Worm (Caenorhabditis elegans) whole organism, midembryonic: ENCODE results near the gene frpr-8.

Source experiments
- T22C8.4 ChIP-seq: fragments of 200-800 bp; sonication (Bioruptor generic); IDR thresholded peaks from 2 replicates; pipeline ENCODE4 v1.3.6; 2022; ENCODE audit warnings: missing genetic modification characterization, missing compliant biosample characterization
- cog-1 ChIP-seq: sonication (generic microtip); optimal IDR thresholded peaks from 2 replicates; lab custom pipeline; 2016; ENCODE audit warnings: missing genetic modification characterization, missing compliant biosample characterization
- flt-1 ChIP-seq: fragments of 200-800 bp; sonication (Bioruptor generic); IDR thresholded peaks from 2 replicates; pipeline ENCODE4 v1.3.6; 2022; ENCODE audit warnings: missing genetic modification characterization, missing compliant biosample characterization
- klf-2 ChIP-seq: fragments of 200-800 bp; sonication (Bioruptor generic); conservative IDR thresholded peaks from 2 replicates; pipeline ENCODE4 v1.3.6; 2022; ENCODE audit warnings: missing genetic modification reagents, missing genetic modification characterization, missing compliant biosample characterization
- med-1 ChIP-seq: sonication (generic microtip); optimal IDR thresholded peaks from 2 replicates; lab custom pipeline; 2017; ENCODE audit warnings: missing genetic modification characterization, mild to moderate bottlenecking, missing compliant biosample characterization, antibody characterized with exemption, missing genetic modification reagents; ENCODE audit not compliant: insufficient read depth
- ref-1 ChIP-seq: fragments of 200-800 bp; sonication (Bioruptor generic); conservative IDR thresholded peaks from 2 replicates; pipeline ENCODE4 v1.3.6; 2022; ENCODE audit warnings: missing genetic modification reagents, missing genetic modification characterization, missing compliant biosample characterization
- tab-1 ChIP-seq: fragments of 200-800 bp; sonication (Bioruptor generic); IDR thresholded peaks from 2 replicates; pipeline ENCODE4 v1.3.6; 2022; ENCODE audit warnings: missing genetic modification characterization, missing compliant biosample characterization
- ztf-23 ChIP-seq: fragments of 200-800 bp; sonication (Bioruptor generic); IDR thresholded peaks from 2 replicates; pipeline ENCODE4 v1.3.6; 2022; ENCODE audit warnings: missing genetic modification reagents, missing genetic modification characterization, missing compliant biosample characterization
- ztf-29 ChIP-seq: fragments of 200-800 bp; sonication (Bioruptor generic); IDR thresholded peaks from 2 replicates; pipeline ENCODE4 v1.3.6; 2022; ENCODE audit warnings: missing genetic modification reagents, missing genetic modification characterization, missing compliant biosample characterization

Gene frpr-8

ce11 chrX:8744192-8744985 is 46.8 kb downstream of the frpr-8 start:
- no peak for TF ChIP-seq T22C8.4 (GFP tag; lab: Robert Waterston, UW)
- TF ChIP-seq ref-1 (GFP tag; lab: Robert Waterston, UW) = no peak
- no peak for TF ChIP-seq cog-1 (tag; lab: Kevin White, UChicago)
- no peak for TF ChIP-seq ztf-23 (GFP tag; lab: Robert Waterston, UW)
- no peak for TF ChIP-seq med-1
- no peak for TF ChIP-seq tab-1 (GFP tag; lab: Robert Waterston, UW)
- no peak for TF ChIP-seq klf-2
- no peak for TF ChIP-seq flt-1 (GFP tag; lab: Robert Waterston, UW)
- no peak for TF ChIP-seq ztf-29 (GFP tag; lab: Robert Waterston, UW)

- no peak for TF ChIP-seq tab-1 (GFP tag; lab: Robert Waterston, UW)
- TF ChIP-seq flt-1 (GFP tag; lab: Robert Waterston, UW) = no peak
- no peak for TF ChIP-seq cog-1 (tag; lab: Kevin White, UChicago)
- TF ChIP-seq klf-2 = no peak
- TF ChIP-seq T22C8.4 (GFP tag; lab: Robert Waterston, UW) = no peak
- no peak for TF ChIP-seq ztf-29 (GFP tag; lab: Robert Waterston, UW)
- TF ChIP-seq med-1 = no peak
- TF ChIP-seq ztf-23 (GFP tag; lab: Robert Waterston, UW) = no peak
- TF ChIP-seq ref-1 (GFP tag; lab: Robert Waterston, UW) = no peak
Observed at ce11 chrX:8745524-8745923, 47.9 kb downstream of the frpr-8 start.

- TF ChIP-seq cog-1 (tag; lab: Kevin White, UChicago) (no peak), klf-2 (no peak), med-1 (no peak), T22C8.4 (GFP tag; lab: Robert Waterston, UW) (no peak), ref-1 (GFP tag; lab: Robert Waterston, UW) (no peak), ztf-29 (GFP tag; lab: Robert Waterston, UW) (no peak), tab-1 (GFP tag; lab: Robert Waterston, UW) (no peak), ztf-23 (GFP tag; lab: Robert Waterston, UW) (no peak)
Observed at ce11 chrX:8750209-8750608, 52.6 kb downstream of the frpr-8 start.

ce11 chrX:8750660-8751059 is 53.0 kb downstream of the frpr-8 start, which contains the start of gene asns-2:
asns-2 (minus strand) TSS chrX:8750941.
- TF ChIP-seq ztf-29 (GFP tag; lab: Robert Waterston, UW) (no peak), ztf-23 (GFP tag; lab: Robert Waterston, UW) (no peak), cog-1 (tag; lab: Kevin White, UChicago) (no peak), T22C8.4 (GFP tag; lab: Robert Waterston, UW) (no peak), flt-1 (GFP tag; lab: Robert Waterston, UW) (no peak), ref-1 (GFP tag; lab: Robert Waterston, UW) (no peak), klf-2 (no peak), med-1 (no peak), tab-1 (GFP tag; lab: Robert Waterston, UW) (no peak)
